Worm (Caenorhabditis elegans): ENCODE data around the gene F09C6.3.

DNA sequence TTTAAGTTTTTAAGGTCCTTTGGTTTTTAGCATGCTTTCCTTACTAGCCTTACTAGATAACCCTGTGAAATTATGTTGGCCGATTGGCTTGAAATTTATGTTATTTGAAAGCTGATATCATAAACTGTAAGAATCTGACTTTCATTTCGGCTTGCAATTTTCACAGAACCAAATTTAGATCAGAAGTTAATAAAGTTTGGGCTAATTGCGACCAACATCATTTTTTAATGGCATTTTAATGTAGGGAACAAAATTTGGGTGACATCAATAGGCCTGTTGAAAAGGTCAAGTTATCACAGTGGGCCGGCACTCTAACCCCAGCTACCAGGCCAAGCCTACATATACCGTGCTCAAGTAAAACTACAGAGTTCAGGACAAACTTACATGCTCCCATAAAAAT, 48.6 kb downstream of the F09C6.3 start:
- TF ChIP-seq athp-1 (tag; optimal IDR thresholded peaks at IDR 0.05) = no peak
- TF ChIP-seq unc-130 (GFP tag; optimal IDR thresholded peaks at IDR 0.05) = no peak
- no peak for TF ChIP-seq F52B5.7 (tag; optimal IDR thresholded peaks at IDR 0.05)
